Fruit fly (Drosophila melanogaster) Kc167 (cell line): ENCODE data around the gene CG8236.

ENCODE experiments used
- Myc ChIP-seq: fragments of >200 bp; optimal IDR thresholded peaks from 2 replicates; lab custom pipeline; 2017; ENCODE audit warnings: missing external identifiers
- Sin3A ChIP-seq: fragments of >200 bp; optimal IDR thresholded peaks from 2 replicates; lab custom pipeline; 2018; ENCODE audit warnings: missing external identifiers
- h ChIP-seq: fragments of >200 bp; optimal IDR thresholded peaks from 3 replicates; lab custom pipeline; 2018; ENCODE audit warnings: missing external identifiers
- psq ChIP-seq: fragments of >200 bp; optimal IDR thresholded peaks from 2 replicates; lab custom pipeline; 2017; ENCODE audit warnings: missing external identifiers

- TF ChIP-seq Myc (lab: Kevin White, UChicago) = no peak
- TF ChIP-seq psq (lab: Kevin White, UChicago) = no peak
- no peak for TF ChIP-seq Sin3A
- no peak for TF ChIP-seq h (lab: Kevin White, UChicago)
These were observed 21.9 kb upstream of the CG8236 start, which contains the start of the genes CG9801 and Nasp for dm6 chr3R:8747134-8747870.
